Fruit fly (Drosophila melanogaster) whole organism, embryonic: Measurements from ENCODE around the gene CG7557.

ENCODE experiments used
- Adf1 ChIP-seq: fragments of 200-800 bp; sonication (Bioruptor generic); IDR thresholded peaks from 2 replicates; pipeline ENCODE4 v1.3.6; 2022; ENCODE audit warnings: missing biosample characterization, missing genetic modification characterization
- CG10147 ChIP-seq: fragments of 200-800 bp; sonication (Bioruptor generic); optimal IDR thresholded peaks from 2 replicates; lab custom pipeline; 2019; ENCODE audit warnings: missing biosample characterization, mild to moderate bottlenecking, missing genetic modification characterization, moderate library complexity
- CG10366 ChIP-seq: fragments of 200-800 bp; sonication (Bioruptor generic); IDR thresholded peaks from 2 replicates; pipeline ENCODE4 v1.3.6; 2022; ENCODE audit warnings: missing biosample characterization, missing genetic modification characterization
- CG12659 ChIP-seq: fragments of 200-800 bp; sonication (Bioruptor generic); optimal IDR thresholded peaks from 3 replicates; lab custom pipeline; 2017; ENCODE audit warnings: mild to moderate bottlenecking, missing biosample characterization, missing genetic modification reagents, missing genetic modification characterization
- CG13775 ChIP-seq: fragments of 200-800 bp; sonication (Bioruptor generic); optimal IDR thresholded peaks from 3 replicates; lab custom pipeline; 2017; ENCODE audit warnings: missing biosample characterization, mild to moderate bottlenecking, missing genetic modification characterization
- CG14965 ChIP-seq: fragments of 200-800 bp; sonication (Bioruptor generic); optimal IDR thresholded peaks from 2 replicates; lab custom pipeline; 2016; ENCODE audit warnings: missing biosample characterization, missing genetic modification characterization, borderline replicate concordance
- CG16863 ChIP-seq: fragments of 200-800 bp; sonication (Bioruptor generic); optimal IDR thresholded peaks from 3 replicates; lab custom pipeline; 2016; ENCODE audit warnings: missing biosample characterization, missing genetic modification characterization
- CG17328 ChIP-seq: fragments of 200-800 bp; sonication (Bioruptor generic); IDR thresholded peaks from 2 replicates; pipeline ENCODE4 v1.3.6; 2022; ENCODE audit warnings: missing biosample characterization, missing genetic modification characterization
- CG17829 ChIP-seq: fragments of 200-800 bp; optimal IDR thresholded peaks from 2 replicates; lab custom pipeline; 2019; ENCODE audit warnings: missing biosample characterization, mild to moderate bottlenecking, missing genetic modification characterization, moderate library complexity
- CG2120 ChIP-seq: fragments of 200-800 bp; sonication (Bioruptor generic); optimal IDR thresholded peaks from 3 replicates; lab custom pipeline; 2016; ENCODE audit warnings: missing biosample characterization, missing genetic modification characterization
- CG31365 ChIP-seq: fragments of 200-800 bp; sonication (Bioruptor generic); optimal IDR thresholded peaks from 2 replicates; lab custom pipeline; 2018; ENCODE audit warnings: missing biosample characterization, mild to moderate bottlenecking, missing genetic modification characterization
- CG32767 ChIP-seq: fragments of 200-800 bp; sonication (Bioruptor generic); IDR thresholded peaks from 2 replicates; pipeline ENCODE4 v1.3.6; 2022; ENCODE audit warnings: missing biosample characterization, missing genetic modification characterization
- CG42726 ChIP-seq: fragments of 200-800 bp; sonication (Bioruptor generic); IDR thresholded peaks from 2 replicates; pipeline ENCODE4 v1.3.6; 2022; ENCODE audit warnings: missing biosample characterization, missing genetic modification characterization; ENCODE audit not compliant: partially characterized antibody
- CG4328 ChIP-seq: fragments of 200-800 bp; sonication (Bioruptor generic); optimal IDR thresholded peaks from 3 replicates; lab custom pipeline; 2017; ENCODE audit warnings: missing biosample characterization, missing genetic modification reagents, missing genetic modification characterization
- CG4424 ChIP-seq: fragments of 200-800 bp; sonication (Bioruptor generic); optimal IDR thresholded peaks from 3 replicates; lab custom pipeline; 2016; ENCODE audit warnings: missing biosample characterization, missing genetic modification characterization
- CG6175 ChIP-seq: fragments of 200-800 bp; sonication (Bioruptor generic); IDR thresholded peaks from 3 replicates; pipeline ENCODE4 v1.3.6; 2022; ENCODE audit warnings: missing biosample characterization, missing genetic modification characterization
- CG6813 ChIP-seq: fragments of 200-800 bp; sonication (Bioruptor generic); optimal IDR thresholded peaks from 2 replicates; lab custom pipeline; 2017; ENCODE audit warnings: missing biosample characterization, missing genetic modification characterization, mild to moderate bottlenecking, moderate library complexity, missing genetic modification reagents
- CG7271 ChIP-seq: fragments of 200-800 bp; sonication (Bioruptor generic); optimal IDR thresholded peaks from 2 replicates; lab custom pipeline; 2018; ENCODE audit warnings: missing biosample characterization, mild to moderate bottlenecking, missing genetic modification characterization, moderate library complexity
- CG7372 ChIP-seq: fragments of 200-800 bp; sonication (Bioruptor generic); IDR thresholded peaks from 2 replicates; pipeline ENCODE4 v1.3.6; 2022; ENCODE audit warnings: missing biosample characterization, missing genetic modification characterization
- CG9932 ChIP-seq: fragments of 200-800 bp; sonication (Bioruptor generic); IDR thresholded peaks from 2 replicates; pipeline ENCODE4 v1.3.6; 2022; ENCODE audit warnings: missing biosample characterization, missing genetic modification characterization
- CHES-1-like ChIP-seq: fragments of 200-800 bp; sonication (Bioruptor generic); optimal IDR thresholded peaks from 2 replicates; lab custom pipeline; 2016; ENCODE audit warnings: missing biosample characterization, missing genetic modification characterization
- Dfd ChIP-seq, 2 experiments: fragments of >200 bp; optimal IDR thresholded peaks; 2 replicates each; lab custom pipeline; 2017; ENCODE audit warnings: missing biosample characterization in 2 of 2, missing genetic modification characterization in 2 of 2
- Doc3 ChIP-seq: fragments of 200-800 bp; sonication (Bioruptor generic); IDR thresholded peaks from 3 replicates; pipeline ENCODE4 v1.3.6; 2022; ENCODE audit warnings: missing biosample characterization, missing genetic modification characterization; ENCODE audit not compliant: partially characterized antibody
- Eip74EF ChIP-seq, 2 experiments: fragments of 200-800 bp in 1 of 2; fragments of >200 bp in 1 of 2; sonication (Bioruptor generic) in 1 of 2; optimal IDR thresholded peaks; 2 replicates each; lab custom pipeline; 2017 to 2019; ENCODE audit warnings: missing biosample characterization in 2 of 2, missing genetic modification characterization in 2 of 2, mild to moderate bottlenecking in 1 of 2, moderate library complexity in 1 of 2
- Elba2 ChIP-seq: fragments of 200-800 bp; sonication (Bioruptor generic); optimal IDR thresholded peaks from 3 replicates; lab custom pipeline; 2016; ENCODE audit warnings: missing biosample characterization, missing genetic modification characterization
- Fer3 ChIP-seq: fragments of 200-800 bp; sonication (Bioruptor generic); optimal IDR thresholded peaks from 2 replicates; lab custom pipeline; 2018; ENCODE audit warnings: missing biosample characterization, mild to moderate bottlenecking, missing genetic modification characterization, moderate library complexity
- HmgD ChIP-seq: fragments of 200-800 bp; sonication (Bioruptor generic); optimal IDR thresholded peaks from 3 replicates; lab custom pipeline; 2016; ENCODE audit warnings: missing biosample characterization, missing genetic modification characterization
- Pdp1 ChIP-seq, 2 experiments: fragments of 200-800 bp; sonication (Bioruptor generic); optimal IDR thresholded peaks; 3 replicates each; lab custom pipeline; 2016; ENCODE audit warnings: missing biosample characterization in 2 of 2, missing genetic modification characterization in 2 of 2, mild to moderate bottlenecking in 1 of 2, moderate library complexity in 1 of 2
- Side ChIP-seq: fragments of 200-800 bp; sonication (Bioruptor generic); optimal IDR thresholded peaks from 2 replicates; lab custom pipeline; 2016; ENCODE audit warnings: missing biosample characterization, missing genetic modification characterization
- Sox100B ChIP-seq: fragments of 200-800 bp; sonication (Bioruptor generic); optimal IDR thresholded peaks from 3 replicates; lab custom pipeline; 2018; ENCODE audit warnings: missing biosample characterization, mild to moderate bottlenecking, missing genetic modification characterization
- Xrp1 ChIP-seq: fragments of 200-800 bp; sonication (Bioruptor generic); IDR thresholded peaks from 2 replicates; pipeline ENCODE4 v1.3.6; 2022; ENCODE audit warnings: missing biosample characterization, missing genetic modification characterization
- ab ChIP-seq: fragments of 200-800 bp; sonication (Bioruptor generic); optimal IDR thresholded peaks from 2 replicates; lab custom pipeline; 2016; ENCODE audit warnings: missing biosample characterization, missing genetic modification characterization
- ac ChIP-seq: fragments of 200-800 bp; sonication (Bioruptor generic); optimal IDR thresholded peaks from 3 replicates; lab custom pipeline; 2017; ENCODE audit warnings: missing biosample characterization, mild to moderate bottlenecking, missing genetic modification characterization
- ara ChIP-seq: fragments of 200-800 bp; sonication (Bioruptor generic); IDR thresholded peaks from 2 replicates; pipeline ENCODE4 v1.3.6; 2022; ENCODE audit warnings: missing biosample characterization, missing genetic modification characterization
- az2 ChIP-seq: fragments of 200-800 bp; sonication (Bioruptor generic); optimal IDR thresholded peaks from 3 replicates; lab custom pipeline; 2016; ENCODE audit warnings: missing biosample characterization, missing genetic modification characterization
- chif ChIP-seq, 2 experiments: fragments of 200-800 bp; sonication (Bioruptor generic); optimal IDR thresholded peaks; 3 replicates each; lab custom pipeline; 2016; ENCODE audit warnings: missing biosample characterization in 2 of 2, missing genetic modification characterization in 2 of 2
- dan ChIP-seq: fragments of 200-800 bp; sonication (Bioruptor generic); IDR thresholded peaks from 2 replicates; pipeline ENCODE4 v1.3.6; 2022; ENCODE audit warnings: missing biosample characterization, missing genetic modification characterization
- eyg ChIP-seq: fragments of 200-800 bp; sonication (Bioruptor generic); optimal IDR thresholded peaks from 3 replicates; lab custom pipeline; 2016; ENCODE audit warnings: missing biosample characterization, missing genetic modification characterization
- fru ChIP-seq: fragments of >200 bp; optimal IDR thresholded peaks from 2 replicates; lab custom pipeline; 2017
- gcm2 ChIP-seq: fragments of 200-800 bp; sonication (Bioruptor generic); optimal IDR thresholded peaks from 2 replicates; lab custom pipeline; 2016; ENCODE audit warnings: missing biosample characterization, missing genetic modification characterization
- hbn ChIP-seq: fragments of 200-800 bp; sonication (Bioruptor generic); IDR thresholded peaks from 2 replicates; pipeline ENCODE4 v1.3.6; 2022; ENCODE audit warnings: missing biosample characterization, missing genetic modification characterization; ENCODE audit not compliant: partially characterized antibody
- knrl ChIP-seq: fragments of 200-800 bp; sonication (Bioruptor generic); IDR thresholded peaks from 3 replicates; pipeline ENCODE4 v1.3.6; 2022; ENCODE audit warnings: missing biosample characterization, missing genetic modification characterization; ENCODE audit not compliant: partially characterized antibody
- lola ChIP-seq, 3 experiments: fragments of >200 bp in 2 of 3; fragments of 200-800 bp in 1 of 3; sonication (Bioruptor generic) in 1 of 3; optimal IDR thresholded peaks; 2 replicates each; lab custom pipeline; 2017 to 2019; ENCODE audit warnings: missing biosample characterization in 3 of 3, missing genetic modification characterization in 3 of 3, mild to moderate bottlenecking in 1 of 3, moderate library complexity in 1 of 3
- nmo ChIP-seq: fragments of 200-800 bp; sonication (Bioruptor generic); optimal IDR thresholded peaks from 2 replicates; lab custom pipeline; 2018; ENCODE audit warnings: missing biosample characterization, mild to moderate bottlenecking, missing genetic modification characterization, moderate library complexity
- p53 ChIP-seq: fragments of 200-800 bp; sonication (Bioruptor generic); optimal IDR thresholded peaks from 2 replicates; lab custom pipeline; 2016; ENCODE audit warnings: missing biosample characterization, missing genetic modification characterization
- sc ChIP-seq, 3 experiments: fragments of >200 bp in 2 of 3; fragments of 200-800 bp in 1 of 3; sonication (Bioruptor generic) in 1 of 3; optimal IDR thresholded peaks; 2 replicates in 2 of 3; 3 replicates in 1 of 3; lab custom pipeline; 2017; ENCODE audit warnings: mild to moderate bottlenecking in 1 of 3, missing biosample characterization in 1 of 3, missing genetic modification characterization in 1 of 3, missing genetic modification reagents in 1 of 3
- sr ChIP-seq: fragments of 200-800 bp; sonication (Bioruptor generic); IDR thresholded peaks from 3 replicates; pipeline ENCODE4 v1.3.6; 2022; ENCODE audit warnings: missing biosample characterization, missing genetic modification characterization
- tin ChIP-seq: fragments of 200-800 bp; sonication (Bioruptor generic); optimal IDR thresholded peaks from 3 replicates; lab custom pipeline; 2016; ENCODE audit warnings: missing biosample characterization, missing genetic modification characterization
- zen ChIP-seq: fragments of 200-800 bp; sonication (Bioruptor generic); optimal IDR thresholded peaks from 3 replicates; lab custom pipeline; 2018; ENCODE audit warnings: missing biosample characterization, mild to moderate bottlenecking, missing genetic modification characterization, moderate library complexity

The CG7557 gene

dm6 chr3L:11418041-11418674, 26.8 kb upstream of the CG7557 start (continued):
- TF ChIP-seq az2 (GFP tag; lab: Kevin White, UChicago) (peak; percentile 87), Sox100B (GFP tag; lab: Kevin White, UChicago) (peak; percentile 97), CHES-1-like (GFP tag; lab: Kevin White, UChicago) (peak; percentile 93), Doc3 (GFP tag; lab: Robert Waterston, UW) (no peak), CG6813 (GFP tag; lab: Kevin White, UChicago) (peak; percentile 90), Adf1 (peak; percentile 68), Side (GFP tag; lab: Kevin White, UChicago) (peak; percentile 75), Eip74EF (GFP tag; optimal IDR thresholded peaks at IDR 0.05; lab: Kevin White, UChicago) (peak in 1 of 2 experiments; percentile 93), nmo (GFP tag; lab: Kevin White, UChicago) (peak; percentile 96), CG14965 (peak; percentile 62), Dfd (GFP tag; optimal IDR thresholded peaks at IDR 0.05; lab: Kevin White, UChicago) (no peak), CG4328 (GFP tag; lab: Kevin White, UChicago) (peak; percentile 90), sr (no peak; the same call in 2 of the 3 replicates), dan (peak; percentile 94), ac (peak; percentile 77), CG7271 (tag; lab: Kevin White, UChicago) (peak; percentile 77), HmgD (GFP tag; lab: Kevin White, UChicago) (peak; percentile 34), hbn (GFP tag; lab: Robert Waterston, UW) (no peak), p53 (GFP tag; lab: Kevin White, UChicago) (no peak), knrl (GFP tag; lab: Robert Waterston, UW) (no peak), Xrp1 (peak; percentile 97), CG10366 (GFP tag; lab: Robert Waterston, UW) (peak; percentile 98), CG4424 (GFP tag; lab: Kevin White, UChicago) (peak; percentile 94), chif (GFP tag; optimal IDR thresholded peaks at IDR 0.05; lab: Kevin White, UChicago) (peak; percentile 80 to 93), gcm2 (no peak), CG7372 (peak; percentile 91), CG42726 (no peak), CG2120 (GFP tag; lab: Kevin White, UChicago) (peak; percentile 84), Pdp1 (GFP tag; optimal IDR thresholded peaks at IDR 0.05; lab: Kevin White, UChicago) (peak; percentile 78 to 86), CG6175 (peak; percentile 65; the same call in 2 of the 3 replicates), CG31365 (tag; lab: Kevin White, UChicago) (peak; percentile 67), eyg (GFP tag; lab: Kevin White, UChicago) (peak; percentile 32), Elba2 (peak; percentile 32), CG32767 (peak; percentile 97), CG13775 (GFP tag; lab: Kevin White, UChicago) (peak; percentile 91), CG12659 (GFP tag; lab: Kevin White, UChicago) (peak; percentile 93), tin (GFP tag; lab: Kevin White, UChicago) (peak; percentile 93), CG16863 (GFP tag; lab: Kevin White, UChicago) (peak; percentile 96), CG10147 (GFP tag; lab: Kevin White, UChicago) (peak; percentile 89), ab (GFP tag; lab: Kevin White, UChicago) (no peak), fru (lab: Kevin White, UChicago) (no peak), CG17328 (GFP tag; lab: Robert Waterston, UW) (peak; percentile 99), ara (GFP tag; lab: Robert Waterston, UW) (peak; percentile 95), lola (GFP tag; optimal IDR thresholded peaks at IDR 0.05; lab: Kevin White, UChicago) (peak in 1 of 3 experiments; percentile 95), CG9932 (GFP tag; lab: Robert Waterston, UW) (peak; percentile 93), sc (optimal IDR thresholded peaks at IDR 0.05; lab: Kevin White, UChicago) (no peak), sc (GFP tag; optimal IDR thresholded peaks at IDR 0.05; lab: Kevin White, UChicago) (peak; percentile 89), Fer3 (tag; lab: Kevin White, UChicago) (peak; percentile 92), CG17829 (tag; lab: Kevin White, UChicago) (peak; percentile 96), zen (tag; lab: Kevin White, UChicago) (peak; percentile 96)
